Fruit fly (Drosophila melanogaster) whole organism, adult: Measurements from ENCODE around the gene eRF1.

Experiments used
- CG11617 ChIP-seq: fragments of 200-800 bp; sonication (Bioruptor generic); optimal IDR thresholded peaks from 2 replicates; lab custom pipeline; 2017; ENCODE audit warnings: mild to moderate bottlenecking, missing biosample characterization, missing genetic modification reagents, missing genetic modification characterization
- CG12768 ChIP-seq: fragments of 200-800 bp; sonication (Bioruptor generic); optimal IDR thresholded peaks from 2 replicates; lab custom pipeline; 2017; ENCODE audit warnings: missing biosample characterization, missing genetic modification characterization, mild to moderate bottlenecking, moderate library complexity, missing genetic modification reagents
- CG14711 ChIP-seq: fragments of 200-800 bp; sonication (Bioruptor generic); optimal IDR thresholded peaks from 2 replicates; lab custom pipeline; 2018; ENCODE audit warnings: missing biosample characterization, mild to moderate bottlenecking, missing genetic modification characterization, moderate library complexity
- CG1620 ChIP-seq: fragments of 200-800 bp; sonication (Bioruptor generic); optimal IDR thresholded peaks from 2 replicates; lab custom pipeline; 2016; ENCODE audit warnings: missing biosample characterization, missing genetic modification characterization
- CG33017 ChIP-seq: fragments of 200-800 bp; sonication (Bioruptor generic); optimal IDR thresholded peaks from 2 replicates; lab custom pipeline; 2018; ENCODE audit warnings: missing biosample characterization, mild to moderate bottlenecking, missing genetic modification characterization, moderate library complexity
- CG5204 ChIP-seq: fragments of 200-800 bp; sonication (Bioruptor generic); optimal IDR thresholded peaks from 2 replicates; lab custom pipeline; 2016; ENCODE audit warnings: missing biosample characterization, missing genetic modification characterization
- Clk ChIP-seq: fragments of 200-800 bp; sonication (Bioruptor generic); optimal IDR thresholded peaks from 2 replicates; lab custom pipeline; 2017; ENCODE audit warnings: missing biosample characterization, missing genetic modification characterization
- Crg-1 ChIP-seq: fragments of 200-800 bp; sonication (Bioruptor generic); optimal IDR thresholded peaks from 2 replicates; lab custom pipeline; 2016; ENCODE audit warnings: missing biosample characterization, missing genetic modification characterization
- Hr96 ChIP-seq: fragments of 200-800 bp; sonication (Bioruptor generic); optimal IDR thresholded peaks from 2 replicates; lab custom pipeline; 2016; ENCODE audit warnings: missing biosample characterization, missing genetic modification characterization
- Mnt ChIP-seq: fragments of 200-800 bp; sonication (Bioruptor generic); optimal IDR thresholded peaks from 2 replicates; lab custom pipeline; 2016; ENCODE audit warnings: missing biosample characterization, mild to moderate bottlenecking, missing genetic modification characterization
- bab1 ChIP-seq: fragments of 200-800 bp; sonication (Bioruptor generic); optimal IDR thresholded peaks from 3 replicates; lab custom pipeline; 2019; ENCODE audit warnings: missing biosample characterization, mild to moderate bottlenecking, missing genetic modification characterization, moderate library complexity
- cnc ChIP-seq, 2 experiments: fragments of >200 bp; optimal IDR thresholded peaks; 2 replicates each; lab custom pipeline; 2017
- kay ChIP-seq: fragments of 200-800 bp; sonication (Bioruptor generic); peaks from one replicate; lab custom pipeline; 2016; ENCODE audit warnings: missing biosample characterization, missing genetic modification characterization, borderline replicate concordance
- pad ChIP-seq: fragments of 200-800 bp; sonication (Bioruptor generic); optimal IDR thresholded peaks from 3 replicates; lab custom pipeline; 2017; ENCODE audit warnings: missing biosample characterization, missing genetic modification characterization, mild to moderate bottlenecking, moderate library complexity, missing genetic modification reagents

DNA sequence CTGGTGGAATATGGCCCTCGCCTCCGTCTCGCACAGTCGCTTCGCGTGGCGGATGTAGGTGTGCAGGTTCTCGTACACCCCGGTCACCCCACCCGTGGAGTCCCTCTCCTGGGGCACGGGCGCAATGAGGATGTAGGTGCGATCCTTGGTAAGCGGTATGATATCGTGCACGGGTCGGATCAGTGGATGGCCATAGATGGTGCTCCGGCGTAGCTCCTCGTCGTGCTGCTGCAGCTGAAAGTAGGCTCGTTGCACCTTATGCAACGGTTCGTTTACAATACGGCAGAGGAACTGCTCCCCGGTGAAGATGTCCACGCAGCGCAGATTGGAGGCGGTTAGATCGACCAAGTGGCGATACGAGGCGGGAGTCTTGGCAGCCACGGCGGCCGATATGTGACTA is 52.4 kb downstream of the eRF1 start:
- TF ChIP-seq Crg-1 (GFP tag; lab: Kevin White, UChicago) (no peak), kay (no peak), CG12768 (GFP tag; lab: Kevin White, UChicago) (no peak), CG14711 (no peak), pad (GFP tag; lab: Kevin White, UChicago) (no peak), CG5204 (no peak), Clk (GFP tag; lab: Kevin White, UChicago) (no peak), cnc (optimal IDR thresholded peaks at IDR 0.05; lab: Kevin White, UChicago) (no peak), Hr96 (GFP tag; lab: Kevin White, UChicago) (no peak), CG1620 (GFP tag; lab: Kevin White, UChicago) (no peak), CG11617 (GFP tag; lab: Kevin White, UChicago) (no peak), bab1 (GFP tag; lab: Kevin White, UChicago) (no peak), Mnt (GFP tag; lab: Kevin White, UChicago) (no peak), CG33017 (tag; lab: Kevin White, UChicago) (no peak)
